Worm (Caenorhabditis elegans) whole organism, L1 larva: Measurements from ENCODE around the gene rike-1.

Source experiments
- aly-2 ChIP-seq: fragments of 150-350 bp; optimal IDR thresholded peaks from 2 replicates; lab custom pipeline; 2014; ENCODE audit warnings: missing biosample characterization, missing genetic modification characterization
- ceh-82 ChIP-seq, 3 experiments: fragments of 150-350 bp in 1 of 3; sonication (generic microtip) in 2 of 3; optimal IDR thresholded peaks; 2 replicates each; lab custom pipeline; 2014 to 2017; ENCODE audit warnings: missing biosample characterization in 3 of 3, missing genetic modification characterization in 3 of 3
- grh-1 ChIP-seq: fragments of 200-800 bp; sonication (Bioruptor generic); IDR thresholded peaks from 2 replicates; pipeline ENCODE4 v1.3.6; 2022; ENCODE audit warnings: missing genetic modification reagents, missing genetic modification characterization, missing compliant biosample characterization
- isw-1 ChIP-seq: fragments of 200-800 bp; sonication (Bioruptor generic); IDR thresholded peaks from 2 replicates; pipeline ENCODE4 v1.3.6; 2022; ENCODE audit warnings: missing genetic modification characterization, missing compliant biosample characterization
- lin-39 ChIP-seq: fragments of 150-350 bp; optimal IDR thresholded peaks from 2 replicates; lab custom pipeline; 2014; ENCODE audit warnings: missing biosample characterization, missing genetic modification reagents, missing genetic modification characterization
- mep-1 ChIP-seq: fragments of 150-350 bp; optimal IDR thresholded peaks from 2 replicates; lab custom pipeline; 2014; ENCODE audit warnings: missing biosample characterization, missing genetic modification characterization
- nhr-11 ChIP-seq: fragments of 150-350 bp; optimal IDR thresholded peaks from 2 replicates; lab custom pipeline; 2014; ENCODE audit warnings: missing biosample characterization, missing genetic modification characterization
- nhr-76 ChIP-seq: sonication (generic microtip); optimal IDR thresholded peaks from 2 replicates; lab custom pipeline; 2017; ENCODE audit warnings: missing biosample characterization, missing genetic modification characterization
- ztf-11 ChIP-seq, 2 experiments: sonication (generic microtip); optimal IDR thresholded peaks; 2 replicates each; lab custom pipeline; 2016 to 2017; ENCODE audit warnings: missing genetic modification characterization in 2 of 2, missing biosample characterization in 1 of 2, missing compliant biosample characterization in 1 of 2

DNA sequence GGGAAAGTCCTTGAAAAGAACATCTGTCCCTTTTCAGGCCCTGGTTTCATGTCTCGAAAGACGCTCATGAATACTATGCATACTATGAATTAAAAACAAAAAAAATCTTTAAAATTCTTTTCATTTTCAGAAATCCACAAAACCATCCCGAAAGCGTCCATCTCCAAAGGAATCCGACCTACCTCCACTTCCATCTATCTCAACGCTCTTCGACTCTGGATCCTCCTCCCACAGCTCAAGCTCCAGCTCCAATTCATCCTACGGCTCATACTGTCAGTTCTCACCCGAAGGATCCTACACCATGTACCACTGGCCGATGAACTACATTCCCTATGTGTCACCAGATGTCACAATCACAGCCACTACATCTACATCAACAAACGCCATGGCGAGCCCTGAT lies 37.1 kb downstream of the rike-1 start:
- TF ChIP-seq ztf-11 (tag; optimal IDR thresholded peaks at IDR 0.05; lab: Kevin White, UChicago) (no peak), grh-1 (GFP tag; lab: Robert Waterston, UW) (no peak), lin-39 (tag; lab: Kevin White, UChicago) (no peak), aly-2 (tag; lab: Kevin White, UChicago) (no peak), nhr-11 (tag; lab: Kevin White, UChicago) (no peak), isw-1 (GFP tag; lab: Robert Waterston, UW) (no peak), mep-1 (tag; lab: Kevin White, UChicago) (no peak), nhr-76 (no peak), ceh-82 (tag; optimal IDR thresholded peaks at IDR 0.05; lab: Kevin White, UChicago) (no peak)
